Worm (Caenorhabditis elegans): ENCODE data around the gene F26G1.10.

Gene F26G1.10

DNA sequence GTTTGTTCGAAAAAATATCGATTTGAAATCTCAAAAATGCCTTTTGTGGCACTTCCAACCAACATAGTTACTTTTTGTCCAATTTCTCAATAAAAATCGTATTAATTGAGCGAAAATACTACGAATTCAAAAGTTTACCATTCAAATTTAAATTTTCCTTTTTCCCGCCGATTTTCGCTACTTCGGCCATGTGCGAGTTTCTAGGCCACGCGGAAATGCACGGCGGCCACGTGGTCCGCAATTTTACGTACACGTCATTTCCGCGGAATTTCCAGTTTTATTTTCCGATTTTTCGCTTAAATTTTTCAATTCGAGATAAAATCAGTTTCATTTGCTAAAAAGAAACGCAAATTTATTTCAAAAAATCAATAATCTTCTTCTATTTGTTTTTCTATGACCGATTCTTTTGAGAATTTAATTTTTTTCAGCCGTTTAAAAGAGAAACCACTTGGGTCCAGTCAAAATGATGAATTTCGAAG lies 34.2 kb upstream of the F26G1.10 start, which contains the start of gene eas-1 (continued):
- TF ChIP-seq let-607 (tag; optimal IDR thresholded peaks at IDR 0.05) (peak; percentile 93 to 97), K12H6.12 (tag; optimal IDR thresholded peaks at IDR 0.05) (peak; percentile 50), unc-130 (GFP tag; optimal IDR thresholded peaks at IDR 0.05) (peak; percentile 70), snpc-4 (GFP tag; optimal IDR thresholded peaks at IDR 0.05) (no peak), snpc-4 (tag; optimal IDR thresholded peaks at IDR 0.05) (peak in 2 of 4 experiments; percentile 18 to 22), nhr-80 (tag; optimal IDR thresholded peaks at IDR 0.05) (peak; percentile 27), let-526 (GFP tag; IDR thresholded peaks at IDR 0.05) (peak; percentile 73; the same call in 1 of the 2 replicates), rpc-1 (optimal IDR thresholded peaks at IDR 0.05) (no peak), rpc-1 (tag; optimal IDR thresholded peaks at IDR 0.05) (no peak), snpc-3.4 (tag; optimal IDR thresholded peaks at IDR 0.05) (peak; percentile 9), pbrm-1 (GFP tag; IDR thresholded peaks at IDR 0.05) (peak; percentile 53; the same call in 1 of the 2 replicates), Y53G8AR.9 (GFP tag; conservative IDR thresholded peaks at IDR 0.05) (no peak), nhr-90 (tag; optimal IDR thresholded peaks at IDR 0.05) (no peak), him-1 (tag; optimal IDR thresholded peaks at IDR 0.05) (peak; percentile 61), nhr-179 (tag; optimal IDR thresholded peaks at IDR 0.05) (no peak), ztf-25 (GFP tag; IDR thresholded peaks at IDR 0.05) (peak; percentile 76; the same call in 1 of the 2 replicates), Y95B8A.8 (GFP tag; IDR thresholded peaks at IDR 0.05) (no peak), chd-7 (tag; optimal IDR thresholded peaks at IDR 0.05) (peak; percentile 24), bed-2 (GFP tag; IDR thresholded peaks at IDR 0.05) (peak; percentile 69; the same call in 1 of the 2 replicates), somi-1 (GFP tag; optimal IDR thresholded peaks at IDR 0.05) (peak; percentile 12), ceh-27 (GFP tag; optimal IDR thresholded peaks at IDR 0.05) (peak; percentile 91), xnd-1 (tag; optimal IDR thresholded peaks at IDR 0.05) (peak; percentile 21), ZK185.1 (tag; optimal IDR thresholded peaks at IDR 0.05; ENCODE audit: poor library complexity, severe bottlenecking) (peak; percentile 84), D2030.7 (GFP tag; IDR thresholded peaks at IDR 0.05) (peak; percentile 70), lin-35 (GFP tag; optimal IDR thresholded peaks at IDR 0.05) (peak in 2 of 3 experiments; percentile 46 to 91), B0336.3 (GFP tag; IDR thresholded peaks at IDR 0.05) (no peak), dox-1 (GFP tag; IDR thresholded peaks at IDR 0.05) (peak; percentile 79), lsl-1 (GFP tag; optimal IDR thresholded peaks at IDR 0.05) (peak; percentile 63), repo-1 (tag; optimal IDR thresholded peaks at IDR 0.05) (no peak), madf-8 (GFP tag; conservative IDR thresholded peaks at IDR 0.05) (peak; percentile 45), madf-6 (GFP tag; IDR thresholded peaks at IDR 0.05) (peak; percentile 69), F33H1.4 (GFP tag; IDR thresholded peaks at IDR 0.05) (peak; percentile 67), lin-40 (tag; optimal IDR thresholded peaks at IDR 0.05) (peak; percentile 65), sea-2 (GFP tag; IDR thresholded peaks at IDR 0.05) (no peak), F57A8.1 (GFP tag; optimal IDR thresholded peaks at IDR 0.05) (no peak), F22D6.2 (tag; optimal IDR thresholded peaks at IDR 0.05) (peak; percentile 8), tbx-9 (tag; optimal IDR thresholded peaks at IDR 0.05; ENCODE audit: borderline replicate concordance) (no peak), F23B12.7 (tag; optimal IDR thresholded peaks at IDR 0.05; ENCODE audit: insufficient read depth) (peak; percentile 39), hlh-26 (GFP tag; conservative IDR thresholded peaks at IDR 0.05) (no peak), unc-62 (GFP tag; optimal IDR thresholded peaks at IDR 0.05) (no peak), K11D2.4 (GFP tag; IDR thresholded peaks at IDR 0.05) (peak; percentile 64; the same call in 1 of the 2 replicates), gei-17 (GFP tag; optimal IDR thresholded peaks at IDR 0.05) (no peak), hmg-20 (GFP tag; IDR thresholded peaks at IDR 0.05) (peak; percentile 78), tlf-1 (GFP tag; optimal IDR thresholded peaks at IDR 0.05) (peak; percentile 20), pha-4 (tag; optimal IDR thresholded peaks at IDR 0.05) (no peak), Y67H2A.10 (GFP tag; conservative IDR thresholded peaks at IDR 0.05) (peak; percentile 45; the same call in 1 of the 2 replicates), mes-4 (tag; optimal IDR thresholded peaks at IDR 0.05) (no peak), tbp1 (GFP tag; optimal IDR thresholded peaks at IDR 0.05) (peak; percentile 44)
